Fruit fly (Drosophila melanogaster) whole organism, pupa: ENCODE results near the gene CG33286.
A peak's percentile ranks its signal among the peaks of the same experiment; 100 is the strongest.

Experiments used
- CG10348 ChIP-seq: fragments of 200-800 bp; sonication (Bioruptor generic); IDR thresholded peaks from 2 replicates; pipeline ENCODE4 v1.3.6; 2022; ENCODE audit warnings: missing biosample characterization, missing genetic modification characterization
- CG12605 ChIP-seq: fragments of 200-800 bp; sonication (Bioruptor generic); IDR thresholded peaks from 2 replicates; pipeline ENCODE4 v1.3.6; 2022; ENCODE audit warnings: missing biosample characterization, missing genetic modification characterization
- CG13204 ChIP-seq: fragments of 200-800 bp; sonication (Bioruptor generic); optimal IDR thresholded peaks from 2 replicates; lab custom pipeline; 2018; ENCODE audit warnings: missing biosample characterization, mild to moderate bottlenecking, missing genetic modification characterization, moderate library complexity
- CG15710 ChIP-seq: fragments of 200-800 bp; sonication (Bioruptor generic); optimal IDR thresholded peaks from 2 replicates; lab custom pipeline; 2018; ENCODE audit warnings: missing biosample characterization, mild to moderate bottlenecking, missing genetic modification characterization, moderate library complexity
- CG17806 ChIP-seq: fragments of 200-800 bp; sonication (Bioruptor generic); optimal IDR thresholded peaks from 2 replicates; lab custom pipeline; 2018; ENCODE audit warnings: missing biosample characterization, mild to moderate bottlenecking, missing genetic modification characterization, moderate library complexity
- CG34367 ChIP-seq: fragments of 200-800 bp; sonication (Bioruptor generic); optimal IDR thresholded peaks from 2 replicates; lab custom pipeline; 2018; ENCODE audit warnings: missing biosample characterization, mild to moderate bottlenecking, missing genetic modification characterization
- CG4496 ChIP-seq: fragments of 200-800 bp; sonication (Bioruptor generic); IDR thresholded peaks from 3 replicates; pipeline ENCODE4 v1.3.6; 2022; ENCODE audit warnings: missing biosample characterization, missing genetic modification characterization
- CG8159 ChIP-seq: fragments of 200-800 bp; sonication (Bioruptor generic); optimal IDR thresholded peaks from 3 replicates; lab custom pipeline; 2018; ENCODE audit warnings: missing biosample characterization, mild to moderate bottlenecking, missing genetic modification characterization, moderate library complexity
- EcR ChIP-seq: fragments of 200-800 bp; sonication (Bioruptor generic); optimal IDR thresholded peaks from 3 replicates; lab custom pipeline; 2019; ENCODE audit warnings: missing biosample characterization, missing genetic modification characterization, mild to moderate bottlenecking, moderate library complexity, missing genetic modification reagents
- Ets98B ChIP-seq: fragments of 200-800 bp; sonication (Bioruptor generic); IDR thresholded peaks from 2 replicates; pipeline ENCODE4 v1.3.6; 2022; ENCODE audit warnings: missing biosample characterization, missing genetic modification characterization
- rn ChIP-seq: fragments of 200-800 bp; sonication (Bioruptor generic); IDR thresholded peaks from 2 replicates; pipeline ENCODE4 v1.3.6; 2022; ENCODE audit warnings: missing biosample characterization, missing genetic modification characterization

DNA sequence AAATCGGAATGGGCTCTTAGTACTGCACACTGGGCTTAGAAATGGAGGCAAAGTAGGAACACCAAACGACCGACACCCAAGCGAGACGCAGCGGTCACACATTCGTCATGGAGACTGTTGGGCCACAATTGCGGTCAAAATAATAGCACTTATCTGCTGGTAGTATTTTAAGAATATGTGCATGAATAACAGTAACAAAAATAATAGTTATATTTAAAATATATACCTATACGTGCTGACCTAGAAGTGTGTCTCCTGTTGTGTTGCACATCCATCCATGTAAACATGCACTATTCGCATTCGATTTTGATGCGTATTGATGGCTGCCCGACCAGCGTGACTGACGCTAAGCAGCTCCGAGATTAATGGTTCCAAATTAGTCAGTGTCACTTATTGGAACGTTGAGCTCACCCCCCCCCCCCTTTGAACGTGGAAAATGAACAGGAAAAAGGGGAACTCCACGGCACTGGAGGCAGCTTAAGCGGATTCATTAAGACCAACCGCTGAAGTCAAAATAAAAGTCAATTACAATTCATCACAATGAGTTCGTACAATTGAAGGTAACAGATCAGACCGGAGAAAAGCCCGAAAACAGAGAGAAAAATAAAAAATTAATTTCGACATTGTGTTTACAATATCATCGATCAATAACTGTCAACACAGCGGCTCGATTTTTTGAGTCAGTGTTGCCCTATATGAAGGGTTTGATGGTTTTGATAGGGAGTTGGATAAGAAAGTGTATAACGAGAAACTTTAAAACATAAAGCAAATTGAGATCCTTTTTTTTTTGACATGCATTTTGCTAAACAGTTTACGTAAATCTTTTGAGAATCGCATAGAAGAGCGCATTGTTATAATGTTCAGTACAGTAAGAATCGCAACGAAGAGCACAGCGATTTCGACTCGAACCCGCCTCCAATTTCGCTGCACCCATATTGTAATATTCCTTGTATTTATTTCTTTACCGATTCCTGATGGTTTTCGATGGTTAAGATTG is 21.6 kb downstream of the CG33286 start:
- peak; percentile 73; the same call in 1 of the 2 replicates for TF ChIP-seq CG12605 (GFP tag; lab: Robert Waterston, UW)
- TF ChIP-seq Ets98B, result peak; percentile 48; the same call in 1 of the 2 replicates
- TF ChIP-seq CG17806 (tag; lab: Kevin White, UChicago), result peak; percentile 28
- TF ChIP-seq CG15710 (tag; lab: Kevin White, UChicago), result peak; percentile 24
- no peak for TF ChIP-seq EcR (GFP tag; lab: Kevin White, UChicago)
- TF ChIP-seq CG4496 (GFP tag; lab: Robert Waterston, UW), result peak; percentile 74; the same call in 2 of the 3 replicates
- no peak for TF ChIP-seq CG34367
- peak; percentile 33 for TF ChIP-seq CG8159 (tag; lab: Kevin White, UChicago)
- no peak for TF ChIP-seq CG13204 (GFP tag; lab: Kevin White, UChicago)
- no peak for TF ChIP-seq CG10348 (GFP tag; lab: Robert Waterston, UW)
- peak; percentile 44; the same call in 1 of the 2 replicates for TF ChIP-seq rn
